Fruit fly (Drosophila melanogaster): ENCODE results near the gene CG13014.

Gene CG13014

DNA sequence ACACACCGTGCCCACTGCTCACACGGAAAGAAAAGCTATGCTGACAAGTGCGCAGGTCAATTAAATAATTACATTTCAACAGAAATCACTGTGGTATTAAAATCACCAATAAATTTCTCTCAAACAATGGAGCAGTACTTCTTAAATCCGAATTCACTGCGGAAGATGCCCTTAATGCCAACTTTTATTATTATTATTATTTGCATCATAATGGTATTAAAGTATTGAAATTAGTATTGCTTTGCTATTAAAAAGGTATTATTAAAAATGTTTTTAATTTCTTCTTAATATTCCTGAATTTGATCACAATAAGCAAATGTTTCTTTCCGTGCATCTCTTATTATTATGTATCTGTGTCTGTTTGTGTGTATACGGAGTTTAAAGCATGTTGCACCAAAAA, 7.7 kb upstream of the CG13014 start (continued):
- TF ChIP-seq Lpt (GFP tag; optimal IDR thresholded peaks at IDR 0.05) (no peak), rib (GFP tag; IDR thresholded peaks at IDR 0.05) (no peak), prd (optimal IDR thresholded peaks at IDR 0.05) (no peak), prd (GFP tag; IDR thresholded peaks at IDR 0.05) (peak; percentile 36; the same call in 1 of the 3 replicates), CG12155 (GFP tag; optimal IDR thresholded peaks at IDR 0.05) (peak; percentile 11), CG34422 (GFP tag; IDR thresholded peaks at IDR 0.05) (no peak), CG2678 (tag; optimal IDR thresholded peaks at IDR 0.05) (peak; percentile 76), CG2116 (GFP tag; optimal IDR thresholded peaks at IDR 0.05) (no peak), cg (GFP tag; optimal IDR thresholded peaks at IDR 0.05) (no peak), CG11723 (GFP tag; optimal IDR thresholded peaks at IDR 0.05) (no peak), tin (GFP tag; optimal IDR thresholded peaks at IDR 0.05) (peak; percentile 9), E2f1 (GFP tag; IDR thresholded peaks at IDR 0.05) (no peak), CG12299 (tag; optimal IDR thresholded peaks at IDR 0.05) (peak; percentile 26), CG17361 (GFP tag; IDR thresholded peaks at IDR 0.05) (peak; percentile 63; the same call in 2 of the 3 replicates), Scr (GFP tag; IDR thresholded peaks at IDR 0.05; ENCODE audit: partially characterized antibody) (no peak), CG11560 (tag; IDR thresholded peaks at IDR 0.05) (no peak), tgo (GFP tag; IDR thresholded peaks at IDR 0.05) (0 out of 3 replicates have a peak, but pooled peaks have one; percentile 30), exex (tag; optimal IDR thresholded peaks at IDR 0.05) (no peak), ato (GFP tag; IDR thresholded peaks at IDR 0.05; ENCODE audit: partially characterized antibody) (no peak), stwl (tag; optimal IDR thresholded peaks at IDR 0.05) (no peak), row (GFP tag; IDR thresholded peaks at IDR 0.05) (peak; percentile 54; the same call in 2 of the 3 replicates), Gug (GFP tag; IDR thresholded peaks at IDR 0.05) (no peak), Eip74EF (GFP tag; optimal IDR thresholded peaks at IDR 0.05) (peak in 1 of 2 experiments; percentile 34), ci (GFP tag; IDR thresholded peaks at IDR 0.05) (no peak), Hr3 (GFP tag; optimal IDR thresholded peaks at IDR 0.05) (peak; percentile 36), onecut (GFP tag; IDR thresholded peaks at IDR 0.05) (no peak), zen2 (GFP tag; IDR thresholded peaks at IDR 0.05; ENCODE audit: partially characterized antibody) (no peak), Fer1 (GFP tag; optimal IDR thresholded peaks at IDR 0.05) (peak; percentile 61), Aef1 (GFP tag; IDR thresholded peaks at IDR 0.05) (0 out of 3 replicates have a peak, but pooled peaks have one; percentile 14), CG15514 (GFP tag; optimal IDR thresholded peaks at IDR 0.05) (peak; percentile 25), CG11398 (GFP tag; optimal IDR thresholded peaks at IDR 0.05) (no peak), CG18011 (GFP tag; optimal IDR thresholded peaks at IDR 0.05) (peak; percentile 28), mam (GFP tag; optimal IDR thresholded peaks at IDR 0.05) (no peak), CG12942 (GFP tag; optimal IDR thresholded peaks at IDR 0.05) (no peak), kni (GFP tag; optimal IDR thresholded peaks at IDR 0.05) (no peak), gem (tag; optimal IDR thresholded peaks at IDR 0.05) (peak; percentile 74), CG13624 (GFP tag; optimal IDR thresholded peaks at IDR 0.05) (no peak), Hsf (GFP tag; optimal IDR thresholded peaks at IDR 0.05) (no peak), ranshi (GFP tag; IDR thresholded peaks at IDR 0.05) (no peak), vvl (GFP tag; IDR thresholded peaks at IDR 0.05) (0 out of 2 replicates have a peak, but pooled peaks have one; percentile 18), Drgx (GFP tag; IDR thresholded peaks at IDR 0.05) (peak; percentile 40; the same call in 1 of the 2 replicates), CG1233 (GFP tag; optimal IDR thresholded peaks at IDR 0.05) (no peak), CG1832 (GFP tag; optimal IDR thresholded peaks at IDR 0.05) (no peak), CG32772 (GFP tag; IDR thresholded peaks at IDR 0.05) (no peak), btn (GFP tag; optimal IDR thresholded peaks at IDR 0.05) (no peak), kay (GFP tag; optimal IDR thresholded peaks at IDR 0.05) (no peak), CG1603 (tag; optimal IDR thresholded peaks at IDR 0.05) (no peak), emc (GFP tag; optimal IDR thresholded peaks at IDR 0.05) (no peak), CG7271 (tag; optimal IDR thresholded peaks at IDR 0.05) (no peak), slou (GFP tag; optimal IDR thresholded peaks at IDR 0.05) (peak; percentile 6), Doc2 (GFP tag; IDR thresholded peaks at IDR 0.05) (no peak), psq (GFP tag; optimal IDR thresholded peaks at IDR 0.05) (no peak)

All from whole organism, embryonic.